Worm (Caenorhabditis elegans): ENCODE measurements around the gene T28F3.9.

DNA sequence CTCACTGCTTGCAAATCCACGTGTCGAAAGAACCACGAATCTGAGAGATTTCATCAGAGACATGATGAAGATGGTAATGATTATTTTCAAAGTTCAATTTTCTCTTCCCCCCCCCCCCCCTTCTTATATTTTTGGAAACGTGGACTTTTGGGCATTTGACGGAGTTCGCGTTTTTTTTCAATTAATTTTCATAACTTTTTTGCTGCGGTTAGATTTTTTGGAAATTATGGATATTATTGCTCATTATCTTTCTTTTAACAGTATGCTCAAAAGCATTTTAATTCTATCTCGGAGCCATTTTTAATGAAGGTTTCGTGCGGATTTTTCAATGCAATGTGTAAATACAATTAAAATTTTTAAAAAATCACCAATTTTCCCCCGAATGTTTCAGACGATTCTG is 49.0 kb upstream of the T28F3.9 start, which contains the start of gene phyh-1:
- TF ChIP-seq C06A6.2 (GFP tag; conservative IDR thresholded peaks at IDR 0.05) (no peak), ama-1 (optimal IDR thresholded peaks at IDR 0.05) (no peak), ama-1 (GFP tag; optimal IDR thresholded peaks at IDR 0.05) (no peak), chd-7 (tag; optimal IDR thresholded peaks at IDR 0.05) (no peak), unc-62 (GFP tag; optimal IDR thresholded peaks at IDR 0.05) (no peak), rcor-1 (GFP tag; IDR thresholded peaks at IDR 0.05) (no peak), F10E7.11 (tag; optimal IDR thresholded peaks at IDR 0.05) (no peak), ztf-25 (GFP tag; IDR thresholded peaks at IDR 0.05) (no peak), ets-4 (GFP tag; optimal IDR thresholded peaks at IDR 0.05) (no peak), ccch-3 (GFP tag; optimal IDR thresholded peaks at IDR 0.05) (no peak), dpff-1 (tag; optimal IDR thresholded peaks at IDR 0.05) (no peak), nfya-2 (GFP tag; IDR thresholded peaks at IDR 0.05) (no peak), athp-1 (tag; optimal IDR thresholded peaks at IDR 0.05) (no peak), lsy-27 (tag; optimal IDR thresholded peaks at IDR 0.05; ENCODE audit: borderline replicate concordance, insufficient read depth) (no peak)
